Worm (Caenorhabditis elegans) whole organism, young adult: ENCODE measurements around the gene sav-1.

Experiments used
- B0261.1 ChIP-seq: sonication (generic microtip); optimal IDR thresholded peaks from 2 replicates; lab custom pipeline; 2016; ENCODE audit warnings: mild to moderate bottlenecking, missing genetic modification characterization, moderate library complexity, missing compliant biosample characterization
- C06A6.2 ChIP-seq: fragments of 200-800 bp; sonication (Bioruptor generic); conservative IDR thresholded peaks from 2 replicates; pipeline ENCODE4 v1.3.6; 2022; ENCODE audit warnings: missing genetic modification characterization, missing compliant biosample characterization
- C17E4.6 ChIP-seq: fragments of 200-800 bp; sonication (Bioruptor generic); IDR thresholded peaks from 2 replicates; pipeline ENCODE4 v1.3.6; 2022; ENCODE audit warnings: missing genetic modification reagents, missing genetic modification characterization, missing compliant biosample characterization
- F10E7.11 ChIP-seq: sonication (generic microtip); optimal IDR thresholded peaks from 2 replicates; lab custom pipeline; 2017; ENCODE audit warnings: mild to moderate bottlenecking, missing genetic modification characterization, moderate library complexity, missing compliant biosample characterization
- F22D6.2 ChIP-seq: sonication (generic microtip); optimal IDR thresholded peaks from 2 replicates; lab custom pipeline; 2016; ENCODE audit warnings: mild to moderate bottlenecking, missing genetic modification characterization, missing compliant biosample characterization
- F33H1.4 ChIP-seq: fragments of 200-800 bp; sonication (Bioruptor generic); IDR thresholded peaks from 2 replicates; pipeline ENCODE4 v1.3.6; 2022; ENCODE audit warnings: missing genetic modification reagents, missing genetic modification characterization, missing compliant biosample characterization
- F37B4.10 ChIP-seq: fragments of 200-800 bp; sonication (Bioruptor generic); IDR thresholded peaks from 2 replicates; pipeline ENCODE4 v1.3.6; 2022; ENCODE audit warnings: missing genetic modification characterization, missing compliant biosample characterization
- F49E8.2 ChIP-seq: sonication (generic microtip); optimal IDR thresholded peaks from 3 replicates; lab custom pipeline; 2017; ENCODE audit warnings: missing genetic modification characterization, mild to moderate bottlenecking, missing compliant biosample characterization, antibody characterized with exemption, moderate library complexity; ENCODE audit not compliant: insufficient read depth
- K11D2.4 ChIP-seq: fragments of 200-800 bp; sonication (Bioruptor generic); IDR thresholded peaks from 2 replicates; pipeline ENCODE4 v1.3.6; 2022; ENCODE audit warnings: missing genetic modification reagents, missing genetic modification characterization, missing compliant biosample characterization
- Y95B8A.8 ChIP-seq: fragments of 200-800 bp; sonication (Bioruptor generic); IDR thresholded peaks from 2 replicates; pipeline ENCODE4 v1.3.6; 2022; ENCODE audit warnings: missing genetic modification reagents, missing genetic modification characterization, missing compliant biosample characterization
- ZK185.1 ChIP-seq: sonication (generic microtip); optimal IDR thresholded peaks from 2 replicates; lab custom pipeline; 2016; ENCODE audit warnings: mild to moderate bottlenecking, missing genetic modification characterization, missing compliant biosample characterization; ENCODE audit not compliant: poor library complexity, severe bottlenecking
- akir-1 ChIP-seq: fragments of 200-800 bp; sonication (Bioruptor generic); optimal IDR thresholded peaks from 2 replicates; lab custom pipeline; 2018; ENCODE audit warnings: mild to moderate bottlenecking, missing genetic modification characterization, moderate library complexity, missing compliant biosample characterization
- aptf-2 ChIP-seq: fragments of 200-800 bp; sonication (Bioruptor generic); conservative IDR thresholded peaks from 2 replicates; pipeline ENCODE4 v1.3.6; 2022; ENCODE audit warnings: missing genetic modification reagents, missing genetic modification characterization, missing compliant biosample characterization
- atf-7 ChIP-seq: sonication (generic microtip); optimal IDR thresholded peaks from 2 replicates; lab custom pipeline; 2017; ENCODE audit warnings: mild to moderate bottlenecking, missing genetic modification characterization, missing compliant biosample characterization
- athp-1 ChIP-seq: sonication (generic microtip); optimal IDR thresholded peaks from 2 replicates; lab custom pipeline; 2017; ENCODE audit warnings: mild to moderate bottlenecking, missing genetic modification characterization, missing compliant biosample characterization
- bed-1 ChIP-seq: fragments of 200-800 bp; sonication (Bioruptor generic); IDR thresholded peaks from 2 replicates; pipeline ENCODE4 v1.3.6; 2022; ENCODE audit warnings: missing genetic modification reagents, missing genetic modification characterization, missing compliant biosample characterization
- ccch-3 ChIP-seq: fragments of 200-800 bp; sonication (Bioruptor generic); optimal IDR thresholded peaks from 2 replicates; lab custom pipeline; 2018; ENCODE audit warnings: mild to moderate bottlenecking, missing genetic modification characterization, missing compliant biosample characterization
- ceh-58 ChIP-seq: fragments of 200-800 bp; sonication (Bioruptor generic); IDR thresholded peaks from 2 replicates; pipeline ENCODE4 v1.3.6; 2022; ENCODE audit warnings: missing genetic modification characterization, missing compliant biosample characterization
- ceh-91 ChIP-seq: fragments of 200-800 bp; sonication (Bioruptor generic); IDR thresholded peaks from 2 replicates; pipeline ENCODE4 v1.3.6; 2022; ENCODE audit warnings: missing genetic modification reagents, missing genetic modification characterization, missing compliant biosample characterization
- dpff-1 ChIP-seq: sonication (generic microtip); optimal IDR thresholded peaks from 2 replicates; lab custom pipeline; 2017; ENCODE audit warnings: mild to moderate bottlenecking, missing genetic modification characterization, missing compliant biosample characterization
- dpl-1 ChIP-seq: fragments of 150-350 bp; optimal IDR thresholded peaks from 2 replicates; lab custom pipeline; 2014; ENCODE audit warnings: missing biosample characterization, missing genetic modification reagents, missing genetic modification characterization
- efl-1 ChIP-seq: fragments of 150-350 bp; optimal IDR thresholded peaks from 2 replicates; lab custom pipeline; 2014; ENCODE audit warnings: missing biosample characterization, missing genetic modification reagents, missing genetic modification characterization
- egl-18 ChIP-seq: fragments of 200-800 bp; sonication (Bioruptor generic); IDR thresholded peaks from 2 replicates; pipeline ENCODE4 v1.3.6; 2022; ENCODE audit warnings: missing genetic modification reagents, missing genetic modification characterization, missing compliant biosample characterization
- egl-44 ChIP-seq: fragments of 200-800 bp; sonication (Bioruptor generic); IDR thresholded peaks from 2 replicates; pipeline ENCODE4 v1.3.6; 2022; ENCODE audit warnings: missing genetic modification reagents, missing genetic modification characterization, missing compliant biosample characterization
- ekl-4 ChIP-seq: fragments of 200-800 bp; sonication (Bioruptor generic); IDR thresholded peaks from 2 replicates; pipeline ENCODE4 v1.3.6; 2022; ENCODE audit warnings: missing genetic modification reagents, missing genetic modification characterization, missing compliant biosample characterization
- ets-4 ChIP-seq: fragments of 200-800 bp; sonication (Bioruptor generic); optimal IDR thresholded peaks from 2 replicates; lab custom pipeline; 2018; ENCODE audit warnings: mild to moderate bottlenecking, missing genetic modification characterization, missing compliant biosample characterization
- hlh-26 ChIP-seq: fragments of 200-800 bp; sonication (Bioruptor generic); conservative IDR thresholded peaks from 2 replicates; pipeline ENCODE4 v1.3.6; 2022; ENCODE audit warnings: missing genetic modification reagents, missing genetic modification characterization, missing compliant biosample characterization
- hrde-1 ChIP-seq: sonication (generic microtip); optimal IDR thresholded peaks from 2 replicates; lab custom pipeline; 2016; ENCODE audit warnings: missing genetic modification characterization, mild to moderate bottlenecking, missing compliant biosample characterization, moderate library complexity, missing genotype, missing genetic modification reagents, borderline replicate concordance
- lag-1 ChIP-seq: fragments of 200-800 bp; sonication (Bioruptor generic); IDR thresholded peaks from 2 replicates; pipeline ENCODE4 v1.3.6; 2022; ENCODE audit warnings: missing genetic modification reagents, missing genetic modification characterization, missing compliant biosample characterization
- let-526 ChIP-seq: fragments of 200-800 bp; sonication (Bioruptor generic); IDR thresholded peaks from 2 replicates; pipeline ENCODE4 v1.3.6; 2022; ENCODE audit warnings: missing genetic modification reagents, missing genetic modification characterization, missing compliant biosample characterization
- lin-26 ChIP-seq: fragments of 200-800 bp; sonication (Bioruptor generic); IDR thresholded peaks from 2 replicates; pipeline ENCODE4 v1.3.6; 2022; ENCODE audit warnings: missing genetic modification reagents, missing genetic modification characterization, missing compliant biosample characterization
- lin-54 ChIP-seq: fragments of 200-800 bp; sonication (Bioruptor generic); optimal IDR thresholded peaks from 2 replicates; lab custom pipeline; 2018; ENCODE audit warnings: mild to moderate bottlenecking, missing genetic modification characterization, missing compliant biosample characterization
- lir-1 ChIP-seq: fragments of 200-800 bp; sonication (Bioruptor generic); conservative IDR thresholded peaks from 2 replicates; pipeline ENCODE4 v1.3.6; 2022; ENCODE audit warnings: missing genetic modification reagents, missing genetic modification characterization, missing compliant biosample characterization
- lsl-1 ChIP-seq: fragments of 200-800 bp; sonication (Bioruptor generic); optimal IDR thresholded peaks from 2 replicates; lab custom pipeline; 2018; ENCODE audit warnings: mild to moderate bottlenecking, missing genetic modification characterization, moderate library complexity, missing compliant biosample characterization
- madf-6 ChIP-seq: fragments of 200-800 bp; sonication (Bioruptor generic); IDR thresholded peaks from 2 replicates; pipeline ENCODE4 v1.3.6; 2022; ENCODE audit warnings: missing genetic modification reagents, missing genetic modification characterization, missing compliant biosample characterization
- mcd-1 ChIP-seq: fragments of 200-800 bp; sonication (Bioruptor generic); IDR thresholded peaks from 2 replicates; pipeline ENCODE4 v1.3.6; 2022; ENCODE audit warnings: missing genetic modification reagents, missing genetic modification characterization, missing compliant biosample characterization
- mel-28 ChIP-seq: sonication (generic microtip); optimal IDR thresholded peaks from 2 replicates; lab custom pipeline; 2016; ENCODE audit warnings: borderline replicate concordance, mild to moderate bottlenecking, missing genetic modification characterization, missing compliant biosample characterization
- nfya-2 ChIP-seq: fragments of 200-800 bp; sonication (Bioruptor generic); IDR thresholded peaks from 2 replicates; pipeline ENCODE4 v1.3.6; 2022; ENCODE audit warnings: missing genetic modification reagents, missing genetic modification characterization, missing compliant biosample characterization
- nfyb-1 ChIP-seq: fragments of 200-800 bp; sonication (Bioruptor generic); IDR thresholded peaks from 2 replicates; pipeline ENCODE4 v1.3.6; 2022; ENCODE audit warnings: missing genetic modification reagents, missing genetic modification characterization, missing compliant biosample characterization
- nhr-120 ChIP-seq: fragments of 200-800 bp; sonication (Bioruptor generic); IDR thresholded peaks from 2 replicates; pipeline ENCODE4 v1.3.6; 2022; ENCODE audit warnings: missing genetic modification characterization, missing compliant biosample characterization
- nhr-80 ChIP-seq: sonication (generic microtip); optimal IDR thresholded peaks from 2 replicates; lab custom pipeline; 2016; ENCODE audit warnings: missing genetic modification characterization, missing compliant biosample characterization
- nhr-90 ChIP-seq: sonication (generic microtip); optimal IDR thresholded peaks from 2 replicates; lab custom pipeline; 2016; ENCODE audit warnings: missing genotype, mild to moderate bottlenecking, missing genetic modification characterization, missing compliant biosample characterization
- sdz-38 ChIP-seq: sonication (generic microtip); optimal IDR thresholded peaks from 2 replicates; lab custom pipeline; 2016; ENCODE audit warnings: missing genotype, missing genetic modification characterization, missing compliant biosample characterization
- snpc-3.4 ChIP-seq: sonication (generic microtip); optimal IDR thresholded peaks from 2 replicates; lab custom pipeline; 2017; ENCODE audit warnings: missing genetic modification characterization, mild to moderate bottlenecking, missing compliant biosample characterization, antibody characterized with exemption, moderate library complexity, missing genotype, missing genetic modification reagents
- somi-1 ChIP-seq: fragments of 200-800 bp; sonication (Bioruptor generic); optimal IDR thresholded peaks from 2 replicates; lab custom pipeline; 2018; ENCODE audit warnings: mild to moderate bottlenecking, missing genetic modification characterization, missing compliant biosample characterization
- unc-62 ChIP-seq: fragments of 150-350 bp; optimal IDR thresholded peaks from 2 replicates; lab custom pipeline; 2014; ENCODE audit warnings: missing biosample characterization, missing genetic modification reagents, missing genetic modification characterization
- ztf-3 ChIP-seq: fragments of 200-800 bp; sonication (Bioruptor generic); optimal IDR thresholded peaks from 2 replicates; lab custom pipeline; 2018; ENCODE audit warnings: mild to moderate bottlenecking, missing genetic modification characterization, missing compliant biosample characterization
- ztf-6 ChIP-seq: fragments of 200-800 bp; sonication (Bioruptor generic); IDR thresholded peaks from 2 replicates; pipeline ENCODE4 v1.3.6; 2022; ENCODE audit warnings: missing genetic modification reagents, missing genetic modification characterization, missing compliant biosample characterization

Gene sav-1

ce11 chrX:2242568-2243185, 44.3 kb downstream of the sav-1 start, which contains the start of gene rpl-11.2 (continued):
- TF ChIP-seq hrde-1 (tag; lab: Kevin White, UChicago), result no peak
- TF ChIP-seq atf-7 (tag; lab: Kevin White, UChicago), result peak; percentile 85
- peak; percentile 91 for TF ChIP-seq F33H1.4 (GFP tag; lab: Robert Waterston, UW)
- TF ChIP-seq akir-1 (GFP tag; lab: Kevin White, UChicago), result no peak
- TF ChIP-seq nfyb-1 (GFP tag; lab: Robert Waterston, UW), result peak; percentile 88
- peak; percentile 27 for TF ChIP-seq unc-62
- TF ChIP-seq ekl-4, result peak; percentile 78
- peak; percentile 16 for TF ChIP-seq ztf-3 (GFP tag; lab: Kevin White, UChicago)
- TF ChIP-seq lag-1 (GFP tag; lab: Robert Waterston, UW), result no peak
- peak; percentile 74; the same call in 1 of the 2 replicates for TF ChIP-seq egl-18 (GFP tag; lab: Robert Waterston, UW)
- TF ChIP-seq egl-44 (GFP tag; lab: Robert Waterston, UW), result peak; percentile 56; the same call in 1 of the 2 replicates
- no peak for TF ChIP-seq aptf-2 (GFP tag; lab: Robert Waterston, UW)
- no peak for TF ChIP-seq snpc-3.4 (tag; lab: Kevin White, UChicago)
- TF ChIP-seq bed-1, result no peak
- peak; percentile 66 for TF ChIP-seq F22D6.2
- TF ChIP-seq athp-1 (tag; lab: Kevin White, UChicago), result no peak
- no peak for TF ChIP-seq sdz-38
- peak; percentile 9 for TF ChIP-seq efl-1 (GFP tag; lab: Kevin White, UChicago)
- no peak for TF ChIP-seq ceh-58 (GFP tag; lab: Robert Waterston, UW)
- no peak for TF ChIP-seq hlh-26 (GFP tag; lab: Robert Waterston, UW)
- no peak for TF ChIP-seq Y95B8A.8
- TF ChIP-seq C17E4.6, result no peak
- peak; percentile 32 for TF ChIP-seq lsl-1 (GFP tag; lab: Kevin White, UChicago)
- peak; percentile 66; the same call in 1 of the 2 replicates for TF ChIP-seq lir-1 (GFP tag; lab: Robert Waterston, UW)
- no peak for TF ChIP-seq nhr-120
- no peak for TF ChIP-seq ceh-91 (GFP tag; lab: Robert Waterston, UW)
- TF ChIP-seq C06A6.2 (GFP tag; lab: Robert Waterston, UW), result peak; percentile 85
- no peak for TF ChIP-seq dpl-1 (GFP tag; lab: Kevin White, UChicago)
- peak; percentile 52 for TF ChIP-seq ets-4 (GFP tag; lab: Kevin White, UChicago)
- TF ChIP-seq ztf-6 (GFP tag; lab: Robert Waterston, UW), result 0 out of 2 replicates have a peak, but pooled peaks have one; percentile 52
- peak; percentile 89 for TF ChIP-seq let-526 (GFP tag; lab: Robert Waterston, UW)
- TF ChIP-seq nhr-80 (tag; lab: Kevin White, UChicago), result peak; percentile 82
- peak; percentile 66 for TF ChIP-seq somi-1 (GFP tag; lab: Kevin White, UChicago)
- peak; percentile 24 for TF ChIP-seq nhr-90
- TF ChIP-seq dpff-1 (tag; lab: Kevin White, UChicago), result no peak
- peak; percentile 63 for TF ChIP-seq lin-54 (GFP tag; lab: Kevin White, UChicago)
- TF ChIP-seq B0261.1 (tag; lab: Kevin White, UChicago), result peak; percentile 6
- TF ChIP-seq nfya-2 (GFP tag; lab: Robert Waterston, UW), result no peak
- no peak for TF ChIP-seq F37B4.10
- TF ChIP-seq mel-28 (tag; lab: Kevin White, UChicago), result no peak
- TF ChIP-seq F49E8.2, result no peak
- TF ChIP-seq madf-6, result no peak
- no peak for TF ChIP-seq lin-26
- TF ChIP-seq ZK185.1 (tag; lab: Kevin White, UChicago), result peak; percentile 89
- peak; percentile 78; the same call in 1 of the 2 replicates for TF ChIP-seq mcd-1 (GFP tag; lab: Robert Waterston, UW)
- TF ChIP-seq ccch-3 (GFP tag; lab: Kevin White, UChicago), result no peak
- TF ChIP-seq F10E7.11 (tag; lab: Kevin White, UChicago), result peak; percentile 21
- peak; percentile 89 for TF ChIP-seq K11D2.4 (GFP tag; lab: Robert Waterston, UW)
